Fruit fly (Drosophila melanogaster) whole organism, wandering third instar larva: ENCODE measurements around the gene CG46244.

Source experiments
- Abd-B ChIP-seq: fragments of >200 bp; optimal IDR thresholded peaks from 2 replicates; lab custom pipeline; 2017; ENCODE audit warnings: missing biosample characterization, missing genetic modification characterization
- CG32264 ChIP-seq: fragments of 200-800 bp; sonication (Bioruptor generic); optimal IDR thresholded peaks from 2 replicates; lab custom pipeline; 2016; ENCODE audit warnings: missing biosample characterization, missing genetic modification characterization
- CG9705 ChIP-seq: fragments of 200-800 bp; sonication (Bioruptor generic); optimal IDR thresholded peaks from 2 replicates; lab custom pipeline; 2018; ENCODE audit warnings: missing biosample characterization, mild to moderate bottlenecking, missing genetic modification characterization
- CrebA ChIP-seq: fragments of 200-800 bp; sonication (Bioruptor generic); optimal IDR thresholded peaks from 2 replicates; lab custom pipeline; 2016; ENCODE audit warnings: missing biosample characterization, mild to moderate bottlenecking, missing genetic modification characterization, borderline replicate concordance
- Dfd ChIP-seq: fragments of >200 bp; optimal IDR thresholded peaks from 2 replicates; lab custom pipeline; 2017; ENCODE audit warnings: missing biosample characterization, missing genetic modification characterization
- Dif ChIP-seq: fragments of 200-275, 200-300 bp; sonication (Bioruptor generic); optimal IDR thresholded peaks from 2 replicates; lab custom pipeline; 2018; ENCODE audit warnings: missing biosample characterization, missing genetic modification characterization; ENCODE audit not compliant: partially characterized antibody
- GATAd ChIP-seq: sonication (Bioruptor generic); optimal IDR thresholded peaks from 2 replicates; lab custom pipeline; 2016; ENCODE audit warnings: missing biosample characterization, missing genetic modification characterization
- HLH106 ChIP-seq: fragments of 200-800 bp; optimal IDR thresholded peaks from 3 replicates; lab custom pipeline; 2019; ENCODE audit warnings: missing biosample characterization, mild to moderate bottlenecking, missing genetic modification characterization, moderate library complexity
- Hr78 ChIP-seq: fragments of >200 bp; optimal IDR thresholded peaks from 2 replicates; lab custom pipeline; 2017; ENCODE audit warnings: missing biosample characterization, missing genetic modification characterization
- Hr83 ChIP-seq: fragments of 200-300 bp; sonication (Bioruptor generic); optimal IDR thresholded peaks from 2 replicates; lab custom pipeline; 2016; ENCODE audit warnings: missing biosample characterization, mild to moderate bottlenecking, missing genetic modification characterization, moderate library complexity; ENCODE audit not compliant: poor library complexity, severe bottlenecking
- Myc ChIP-seq: fragments of >200 bp; optimal IDR thresholded peaks from 2 replicates; lab custom pipeline; 2017
- N ChIP-seq: fragments of >200 bp; optimal IDR thresholded peaks from 2 replicates; lab custom pipeline; 2018; ENCODE audit warnings: missing biosample characterization, missing external identifiers, missing genetic modification characterization
- OdsH ChIP-seq: fragments of 200-800 bp; sonication (Bioruptor generic); optimal IDR thresholded peaks from 2 replicates; lab custom pipeline; 2016; ENCODE audit warnings: missing biosample characterization, mild to moderate bottlenecking, missing genetic modification characterization
- Rel ChIP-seq, 2 experiments: fragments of 200-800 bp; sonication (Bioruptor generic) in 1 of 2; optimal IDR thresholded peaks; 2 replicates in 1 of 2; 3 replicates in 1 of 2; lab custom pipeline; 2016 to 2019; ENCODE audit warnings: mild to moderate bottlenecking in 2 of 2, missing biosample characterization in 2 of 2, missing genetic modification characterization in 2 of 2, moderate library complexity in 1 of 2
- Sp1 ChIP-seq: fragments of 200-800 bp; sonication (Bioruptor generic); optimal IDR thresholded peaks from 3 replicates; lab custom pipeline; 2019; ENCODE audit warnings: missing biosample characterization, mild to moderate bottlenecking, missing genetic modification characterization, moderate library complexity
- Vsx2 ChIP-seq: fragments of 200-300, 225-300 bp; sonication (Bioruptor generic); optimal IDR thresholded peaks from 2 replicates; lab custom pipeline; 2018; ENCODE audit warnings: missing biosample characterization, missing genetic modification characterization; ENCODE audit not compliant: partially characterized antibody
- br ChIP-seq: fragments of 200-800 bp; sonication (Bioruptor generic); optimal IDR thresholded peaks from 2 replicates; lab custom pipeline; 2016; ENCODE audit warnings: missing biosample characterization, missing genetic modification characterization
- brk ChIP-seq: fragments of 200-800 bp; sonication (Bioruptor generic); optimal IDR thresholded peaks from 2 replicates; lab custom pipeline; 2016; ENCODE audit warnings: missing biosample characterization, mild to moderate bottlenecking, missing genetic modification characterization
- dl ChIP-seq, 2 experiments: fragments of 175-275, 200-275 bp in 1 of 2; fragments of 200-275 bp in 1 of 2; sonication (Bioruptor generic); optimal IDR thresholded peaks; lab custom pipeline; 2018; ENCODE audit warnings: mild to moderate bottlenecking in 2 of 2, missing biosample characterization in 2 of 2, missing genetic modification characterization in 2 of 2, moderate library complexity in 2 of 2; ENCODE audit not compliant: partially characterized antibody in 2 of 2, insufficient read depth in 1 of 2
- dmrt93B ChIP-seq: fragments of 200-800 bp; sonication (Bioruptor generic); optimal IDR thresholded peaks from 2 replicates; lab custom pipeline; 2018; ENCODE audit warnings: missing biosample characterization, mild to moderate bottlenecking, missing genetic modification characterization
- dsf ChIP-seq: sonication (Bioruptor generic); optimal IDR thresholded peaks from 2 replicates; lab custom pipeline; 2016; ENCODE audit warnings: missing biosample characterization, missing genetic modification characterization, borderline replicate concordance
- ey ChIP-seq: fragments of 200-800 bp; sonication (Bioruptor generic); optimal IDR thresholded peaks from 2 replicates; lab custom pipeline; 2016; ENCODE audit warnings: missing biosample characterization, missing genetic modification characterization
- foxo ChIP-seq, 2 experiments: fragments of 200-800 bp; sonication (Bioruptor generic); optimal IDR thresholded peaks; 2 replicates in 1 of 2; 3 replicates in 1 of 2; lab custom pipeline; 2016 to 2017; ENCODE audit warnings: missing biosample characterization in 2 of 2, missing genetic modification characterization in 2 of 2
- fru ChIP-seq: fragments of 200-800 bp; sonication (Bioruptor generic); optimal IDR thresholded peaks from 3 replicates; lab custom pipeline; 2016; ENCODE audit warnings: missing biosample characterization, mild to moderate bottlenecking, missing genetic modification characterization
- h ChIP-seq: fragments of 200-800 bp; sonication (Bioruptor generic); optimal IDR thresholded peaks from 3 replicates; lab custom pipeline; 2016; ENCODE audit warnings: missing biosample characterization, mild to moderate bottlenecking, missing genetic modification characterization
- jim ChIP-seq: fragments of 175-275, 200-325 bp; sonication (Bioruptor generic); optimal IDR thresholded peaks from 2 replicates; lab custom pipeline; 2016; ENCODE audit warnings: missing biosample characterization, mild to moderate bottlenecking, missing genetic modification characterization
- lola ChIP-seq: fragments of >200 bp; optimal IDR thresholded peaks from 2 replicates; lab custom pipeline; 2017; ENCODE audit warnings: missing biosample characterization, missing genetic modification characterization
- pan ChIP-seq: fragments of >200 bp; optimal IDR thresholded peaks from 2 replicates; lab custom pipeline; 2017
- psq ChIP-seq: fragments of 200-800 bp; sonication (Bioruptor generic); optimal IDR thresholded peaks from 3 replicates; lab custom pipeline; 2017; ENCODE audit warnings: missing biosample characterization, mild to moderate bottlenecking, missing genetic modification characterization, moderate library complexity
- rgr ChIP-seq: fragments of 200-800 bp; sonication (Bioruptor generic); optimal IDR thresholded peaks from 3 replicates; lab custom pipeline; 2016; ENCODE audit warnings: missing biosample characterization, mild to moderate bottlenecking, missing genetic modification characterization
- sage ChIP-seq: fragments of 200-800 bp; sonication (Bioruptor generic); optimal IDR thresholded peaks from 2 replicates; lab custom pipeline; 2016; ENCODE audit warnings: missing biosample characterization, mild to moderate bottlenecking, missing genetic modification characterization
- sv ChIP-seq: fragments of 200-800 bp; sonication (Bioruptor generic); optimal IDR thresholded peaks from 3 replicates; lab custom pipeline; 2016; ENCODE audit warnings: missing biosample characterization, missing genetic modification characterization
- usp ChIP-seq: fragments of >200 bp; optimal IDR thresholded peaks from 2 replicates; lab custom pipeline; 2017; ENCODE audit warnings: missing biosample characterization, missing genetic modification characterization
- woc ChIP-seq: sonication (Bioruptor generic); optimal IDR thresholded peaks from 2 replicates; lab custom pipeline; 2016; ENCODE audit warnings: missing biosample characterization, mild to moderate bottlenecking, missing genetic modification characterization

Gene CG46244

DNA sequence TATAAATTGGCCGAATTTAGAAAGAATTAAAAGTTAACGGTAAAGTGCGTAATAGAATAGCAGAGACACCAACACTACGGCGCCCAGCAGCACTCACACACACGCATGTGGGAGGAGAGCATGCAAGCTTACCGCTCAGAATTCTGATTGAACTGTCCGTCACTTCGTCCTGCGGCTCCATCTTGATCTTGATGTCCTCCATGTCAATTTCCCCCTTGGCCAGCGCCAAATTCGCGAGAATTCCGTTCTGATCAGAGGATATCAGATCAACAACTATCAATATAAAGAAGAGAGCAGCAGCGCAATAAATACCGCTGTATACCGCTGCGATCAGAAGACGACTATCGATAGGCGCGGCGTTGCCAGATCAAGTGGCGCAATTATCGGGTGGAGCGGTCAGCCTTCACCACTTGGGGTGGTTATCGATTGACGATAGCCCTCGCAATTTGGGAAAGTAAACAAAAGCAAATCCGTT, 129.3 kb downstream of the CG46244 start, which contains the start of the genes CG10462 and Nf-YB:
Gene CG10462 (minus strand): TSS at position 346 of the 475 bp plus-strand sequence.
Gene Nf-YB (plus strand): TSS at position 410 of the 475 bp plus-strand sequence.
- TF ChIP-seq Myc (peak; percentile 8), brk (no peak), N (no peak), psq (GFP tag; lab: Kevin White, UChicago) (no peak), GATAd (GFP tag; lab: Kevin White, UChicago) (no peak), pan (lab: Kevin White, UChicago) (no peak)

DNA sequence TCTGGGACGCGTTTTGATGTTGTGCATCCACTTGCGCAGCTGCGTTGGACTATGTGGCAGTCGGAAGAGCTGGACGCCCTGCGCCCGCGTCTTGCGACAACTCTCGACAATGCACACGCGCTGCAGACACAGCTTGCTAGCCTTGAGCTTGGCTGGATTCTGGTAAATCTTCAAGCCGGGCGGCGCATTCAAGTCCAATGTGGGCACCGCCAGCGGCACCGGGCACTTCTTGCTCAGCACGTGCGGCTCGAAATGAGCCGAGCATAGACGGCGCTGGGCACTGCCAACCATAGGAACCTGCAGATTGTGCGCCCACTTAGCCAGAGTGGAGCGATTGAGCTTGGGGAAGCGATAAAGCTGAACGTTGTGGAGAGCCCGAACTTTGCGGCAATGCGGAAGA, 144.2 kb downstream of the CG46244 start:
- no peak for TF ChIP-seq Rel (GFP tag; optimal IDR thresholded peaks at IDR 0.05; lab: Kevin White, UChicago)
- no peak for TF ChIP-seq Rel (tag; optimal IDR thresholded peaks at IDR 0.05; lab: Kevin White, UChicago)
- TF ChIP-seq ey (GFP tag; lab: Kevin White, UChicago): no peak
- TF ChIP-seq rgr: no peak
- TF ChIP-seq CG32264 (GFP tag; lab: Kevin White, UChicago): no peak
- TF ChIP-seq Dif (GFP tag; lab: Kevin White, UChicago): no peak
- no peak for TF ChIP-seq pan (lab: Kevin White, UChicago)

DNA sequence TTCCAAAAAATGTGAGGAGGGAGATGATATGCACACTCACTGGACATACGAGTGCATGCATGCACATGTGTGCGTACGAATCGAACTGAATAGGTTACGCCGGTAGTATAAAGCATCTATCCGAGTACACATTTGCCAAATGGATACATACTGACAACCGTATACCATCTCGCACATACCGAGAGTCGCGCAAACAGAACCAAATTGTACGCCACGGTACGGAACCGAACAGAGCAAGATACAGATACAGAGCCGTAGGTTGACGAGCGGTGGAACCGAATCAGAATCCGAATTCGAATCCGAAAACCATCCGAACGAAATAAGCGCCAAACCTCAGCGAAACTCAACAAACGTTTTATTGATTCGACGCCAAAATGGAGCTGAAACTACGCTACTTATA, 148.6 kb downstream of the CG46244 start:
- no peak for TF ChIP-seq dmrt93B (GFP tag; lab: Kevin White, UChicago)

DNA sequence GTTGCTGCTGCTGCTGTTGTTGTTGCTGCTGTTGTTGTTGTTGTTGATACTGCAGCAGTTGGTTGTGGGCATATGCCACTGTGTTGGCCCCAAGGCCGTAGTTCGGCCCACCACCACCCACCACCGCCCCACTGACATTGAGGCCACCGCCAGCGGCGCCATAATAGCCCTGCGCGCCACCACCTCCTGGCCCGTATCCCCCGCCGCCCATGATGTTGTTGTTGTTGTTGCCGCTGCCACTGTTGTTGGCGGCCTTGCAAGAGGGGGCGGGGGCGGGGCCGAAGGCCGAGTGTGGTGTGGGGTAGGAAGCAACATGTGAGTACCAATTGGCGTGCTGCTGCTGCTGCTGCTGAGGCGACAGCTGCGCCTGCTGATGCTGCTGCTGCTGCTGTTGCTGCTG, 149.7 kb downstream of the CG46244 start:
- TF ChIP-seq Rel (GFP tag; optimal IDR thresholded peaks at IDR 0.05; lab: Kevin White, UChicago) (no peak), Rel (tag; optimal IDR thresholded peaks at IDR 0.05; lab: Kevin White, UChicago) (no peak), dl (GFP tag; optimal IDR thresholded peaks at IDR 0.05; lab: Kevin White, UChicago; ENCODE audit: insufficient read depth in 1 of 2, partially characterized antibody in 2 of 2) (no peak), lola (GFP tag; lab: Kevin White, UChicago) (no peak), Dif (GFP tag; lab: Kevin White, UChicago) (no peak), fru (no peak)
- TF ChIP-seq, all 38 proteins: peak for 0

DNA sequence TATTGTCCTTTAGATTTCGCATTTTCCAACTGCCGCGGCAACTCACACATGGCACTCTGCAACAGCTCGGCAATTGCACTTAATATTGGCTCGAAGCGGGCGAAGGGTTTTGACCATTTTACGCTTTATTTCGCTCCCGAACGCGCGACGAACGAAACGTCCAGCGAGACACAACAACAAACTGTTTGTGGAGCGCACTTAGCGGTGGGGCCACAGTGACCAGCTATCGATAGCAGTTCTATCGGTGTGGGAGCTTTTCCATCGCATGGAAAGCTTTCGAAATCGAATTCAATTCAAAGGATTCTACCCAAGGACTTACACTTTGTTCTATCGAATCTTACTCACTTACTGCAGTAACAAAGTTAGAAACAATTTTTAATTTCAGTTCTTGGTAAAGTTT, 150.3 kb downstream of the CG46244 start, which contains the start of gene CG10631:
Gene CG10631 (minus strand): TSS at position 189 of the 400 bp plus-strand sequence.
- TF ChIP-seq dsf (GFP tag; lab: Kevin White, UChicago): no peak
- peak; percentile 62 for TF ChIP-seq Hr83 (GFP tag; lab: Kevin White, UChicago)

DNA sequence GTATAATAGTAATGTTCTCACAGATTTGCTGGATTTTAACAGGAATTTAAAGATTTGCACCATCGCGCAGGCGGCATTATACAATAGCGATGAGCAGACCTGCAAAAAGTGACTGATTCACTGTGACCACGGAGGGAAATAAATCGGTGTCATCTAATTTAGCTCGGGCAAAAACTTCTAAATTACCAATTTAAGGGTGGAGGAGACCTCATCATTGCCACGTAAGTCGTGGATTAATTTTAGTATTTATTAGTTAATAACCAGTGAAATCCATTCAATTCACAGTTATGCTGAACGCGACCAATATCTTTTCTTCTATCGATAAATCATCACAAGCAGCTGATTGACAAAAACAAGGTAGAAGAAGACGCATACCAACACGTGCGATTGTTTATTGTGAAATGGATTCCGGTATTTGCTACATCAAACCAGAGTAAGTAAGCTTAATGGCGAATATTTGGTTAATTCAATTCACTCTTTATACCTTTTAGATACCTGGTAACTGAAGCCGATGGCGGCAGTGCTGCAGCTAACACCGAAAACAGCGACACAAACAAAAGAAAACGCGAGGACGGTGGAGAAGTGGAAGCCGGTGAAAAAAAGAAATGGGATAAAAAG, 152.3 kb downstream of the CG46244 start, which contains the start of the genes CG10628 and Dus3:
Gene CG10628 (minus strand): TSS at position 105 of the 618 bp plus-strand sequence.
Gene Dus3 (plus strand): TSS at position 369 of the 618 bp plus-strand sequence.
- peak; percentile 87 for TF ChIP-seq h
- TF ChIP-seq psq (GFP tag; lab: Kevin White, UChicago): peak; percentile 71
- TF ChIP-seq sv (GFP tag; lab: Kevin White, UChicago): peak; percentile 87
- TF ChIP-seq brk: no peak
- TF ChIP-seq woc: peak; percentile 91
- peak; percentile 87 for TF ChIP-seq rgr
- peak; percentile 84 for TF ChIP-seq Sp1 (GFP tag; lab: Kevin White, UChicago)
- peak; percentile 4 to 92 for TF ChIP-seq foxo (GFP tag; optimal IDR thresholded peaks at IDR 0.05; lab: Kevin White, UChicago)
- no peak for TF ChIP-seq N
- TF ChIP-seq Hr78 (GFP tag; lab: Kevin White, UChicago): no peak
- peak; percentile 17 for TF ChIP-seq GATAd (GFP tag; lab: Kevin White, UChicago)
- TF ChIP-seq dmrt93B (GFP tag; lab: Kevin White, UChicago): peak; percentile 82
- peak; percentile 82 for TF ChIP-seq CG9705 (GFP tag; lab: Kevin White, UChicago)
- TF ChIP-seq Abd-B: no peak
- no peak for TF ChIP-seq pan (lab: Kevin White, UChicago)
- TF ChIP-seq Myc: peak; percentile 88
- TF ChIP-seq fru: peak; percentile 84
- peak; percentile 81 for TF ChIP-seq OdsH (GFP tag; lab: Kevin White, UChicago)
- no peak for TF ChIP-seq usp (GFP tag; lab: Kevin White, UChicago)
- TF ChIP-seq ey (GFP tag; lab: Kevin White, UChicago): peak; percentile 87
- no peak for TF ChIP-seq dl (GFP tag; optimal IDR thresholded peaks at IDR 0.05; lab: Kevin White, UChicago; ENCODE audit: insufficient read depth in 1 of 2, partially characterized antibody in 2 of 2)
- no peak for TF ChIP-seq Vsx2 (GFP tag; lab: Kevin White, UChicago)
- TF ChIP-seq HLH106 (tag; lab: Kevin White, UChicago): peak; percentile 92
- TF ChIP-seq Hr83 (GFP tag; lab: Kevin White, UChicago): peak; percentile 9
- no peak for TF ChIP-seq jim
- TF ChIP-seq CG32264 (GFP tag; lab: Kevin White, UChicago): peak; percentile 45
- peak; percentile 87 for TF ChIP-seq br (GFP tag; lab: Kevin White, UChicago)
- TF ChIP-seq Dfd (GFP tag; lab: Kevin White, UChicago): no peak
- no peak for TF ChIP-seq dsf (GFP tag; lab: Kevin White, UChicago)
- no peak for TF ChIP-seq CrebA (GFP tag; lab: Kevin White, UChicago)
- no peak for TF ChIP-seq sage (GFP tag; lab: Kevin White, UChicago)
- no peak for TF ChIP-seq Rel (GFP tag; optimal IDR thresholded peaks at IDR 0.05; lab: Kevin White, UChicago)
- peak; percentile 65 for TF ChIP-seq Rel (tag; optimal IDR thresholded peaks at IDR 0.05; lab: Kevin White, UChicago)
